Fruit fly (Drosophila melanogaster) whole organism, embryonic: ENCODE results near the gene Txl.

ENCODE experiments used
- CG11093 ChIP-seq: fragments of 200-800 bp; sonication (Bioruptor generic); IDR thresholded peaks from 3 replicates; pipeline ENCODE4 v1.3.6; 2022; ENCODE audit warnings: missing biosample characterization, missing genetic modification characterization
- CG13287 ChIP-seq: fragments of 200-800 bp; sonication (Bioruptor generic); IDR thresholded peaks from 2 replicates; pipeline ENCODE4 v1.3.6; 2022; ENCODE audit warnings: missing biosample characterization, missing genetic modification characterization; ENCODE audit not compliant: partially characterized antibody
- CG6813 ChIP-seq: fragments of 200-800 bp; sonication (Bioruptor generic); optimal IDR thresholded peaks from 2 replicates; lab custom pipeline; 2017; ENCODE audit warnings: missing biosample characterization, missing genetic modification characterization, mild to moderate bottlenecking, moderate library complexity, missing genetic modification reagents
- Gug ChIP-seq: fragments of 200-800 bp; sonication (Bioruptor generic); IDR thresholded peaks from 4 replicates; pipeline ENCODE4 v1.3.6; 2022; ENCODE audit warnings: missing biosample characterization, missing genetic modification characterization
- ab ChIP-seq: fragments of 200-800 bp; sonication (Bioruptor generic); optimal IDR thresholded peaks from 2 replicates; lab custom pipeline; 2016; ENCODE audit warnings: missing biosample characterization, missing genetic modification characterization
- ci ChIP-seq: fragments of 200-800 bp; sonication (Bioruptor generic); IDR thresholded peaks from 3 replicates; pipeline ENCODE4 v1.3.6; 2022; ENCODE audit warnings: missing biosample characterization, missing genetic modification characterization
- ems ChIP-seq: fragments of 200-800 bp; sonication (Bioruptor generic); optimal IDR thresholded peaks from 3 replicates; lab custom pipeline; 2016; ENCODE audit warnings: missing biosample characterization, missing genetic modification characterization
- sens-2 ChIP-seq: fragments of 200-800 bp; sonication (Bioruptor generic); IDR thresholded peaks from 2 replicates; pipeline ENCODE4 v1.3.6; 2022; ENCODE audit warnings: missing biosample characterization, missing genetic modification characterization

DNA sequence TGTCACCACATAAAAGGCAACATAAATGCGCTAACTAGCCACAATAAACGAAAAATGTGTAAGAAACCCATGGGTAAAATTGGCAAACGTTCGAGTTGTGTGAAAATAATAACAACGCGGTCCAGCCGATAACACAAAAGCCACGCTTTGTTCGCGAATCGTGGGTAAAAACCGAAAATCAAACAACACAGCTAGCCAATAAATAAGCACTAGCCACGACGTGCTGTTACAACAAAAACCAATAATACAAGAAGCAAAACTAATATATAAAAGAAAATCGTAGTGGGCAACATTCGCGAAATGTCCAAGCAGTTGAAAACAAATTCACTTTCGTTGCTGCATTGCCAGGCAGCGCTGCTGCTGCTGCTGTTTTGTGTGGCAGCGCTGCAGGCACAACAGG is 37.1 kb downstream of the Txl start, which contains the start of gene CG42272:
- no peak for TF ChIP-seq Gug (GFP tag; lab: Robert Waterston, UW)
- TF ChIP-seq ab (GFP tag; lab: Kevin White, UChicago): no peak
- TF ChIP-seq CG6813 (GFP tag; lab: Kevin White, UChicago): no peak
- no peak for TF ChIP-seq ci
- no peak for TF ChIP-seq ems (GFP tag; lab: Kevin White, UChicago)
- TF ChIP-seq CG11093 (GFP tag; lab: Robert Waterston, UW): no peak
- no peak for TF ChIP-seq CG13287 (GFP tag; lab: Robert Waterston, UW)
- TF ChIP-seq sens-2 (GFP tag; lab: Robert Waterston, UW): no peak
